Fruit fly (Drosophila melanogaster): ENCODE results near the gene Clic.

Clic gene

DNA sequence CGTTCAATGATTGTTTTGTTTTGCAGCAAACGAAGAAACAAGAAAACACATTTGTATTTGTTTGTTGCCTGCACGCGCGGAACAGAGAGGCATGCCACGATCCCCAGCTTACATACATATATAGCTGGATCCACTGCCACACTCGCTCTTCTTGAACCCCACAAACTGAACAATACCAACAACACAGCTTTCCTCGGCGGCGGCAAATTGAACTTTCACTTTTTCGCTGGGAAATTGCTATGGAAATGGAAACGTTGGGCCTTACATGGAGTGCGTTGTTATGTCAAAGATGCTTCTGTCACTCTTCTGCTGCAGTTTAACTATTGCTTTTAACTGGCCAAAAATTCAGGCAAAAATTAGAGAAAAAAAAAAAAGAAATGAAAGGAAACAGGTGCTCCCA, 2.4 kb downstream of the Clic start:
- TF ChIP-seq ttk (optimal IDR thresholded peaks at IDR 0.05) (no peak), insv (optimal IDR thresholded peaks at IDR 0.05) (no peak), Myc (optimal IDR thresholded peaks at IDR 0.05) (no peak), Sin3A (optimal IDR thresholded peaks at IDR 0.05) (no peak), h (optimal IDR thresholded peaks at IDR 0.05) (no peak), psq (optimal IDR thresholded peaks at IDR 0.05) (no peak)

DNA sequence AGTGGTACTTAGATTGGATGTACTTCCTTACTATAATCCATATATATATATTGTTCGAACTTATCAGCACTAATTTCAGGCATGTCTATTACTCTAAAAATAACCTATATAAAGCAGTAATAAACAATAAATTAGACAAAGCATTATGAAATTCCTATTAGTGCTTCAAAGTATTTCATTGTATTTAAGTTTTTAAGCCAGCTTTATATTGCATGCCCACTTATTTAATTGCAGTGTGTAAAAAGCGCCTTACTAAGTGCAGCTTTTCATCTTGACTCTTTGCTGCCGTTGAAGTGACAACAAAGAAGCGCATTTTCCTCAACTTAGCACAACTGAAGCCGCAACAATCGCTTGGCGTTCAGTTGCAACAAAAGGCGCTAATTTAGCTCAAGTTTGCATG, 3.3 kb downstream of the Clic start:
- TF ChIP-seq ttk (optimal IDR thresholded peaks at IDR 0.05) (no peak), h (optimal IDR thresholded peaks at IDR 0.05) (no peak), Myc (optimal IDR thresholded peaks at IDR 0.05) (no peak), Sin3A (optimal IDR thresholded peaks at IDR 0.05) (no peak), insv (optimal IDR thresholded peaks at IDR 0.05) (no peak)

DNA sequence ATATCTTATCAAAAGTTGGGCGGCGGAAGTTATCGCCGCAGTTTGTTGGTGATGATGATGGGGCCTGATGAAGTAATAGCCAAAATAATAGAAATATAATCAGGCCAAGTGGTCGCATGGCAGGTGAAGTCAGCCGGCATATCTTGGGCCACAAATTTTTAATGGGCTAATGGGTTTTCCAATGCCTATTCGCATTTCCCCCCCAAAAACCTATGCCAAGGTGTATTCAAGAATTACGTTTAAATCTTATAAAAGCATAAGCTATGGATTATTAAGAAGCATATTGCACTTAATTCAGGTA, 4.0 kb downstream of the Clic start:
- TF ChIP-seq psq (optimal IDR thresholded peaks at IDR 0.05) (no peak), Sin3A (optimal IDR thresholded peaks at IDR 0.05) (no peak), h (optimal IDR thresholded peaks at IDR 0.05) (no peak), insv (optimal IDR thresholded peaks at IDR 0.05) (no peak), ttk (optimal IDR thresholded peaks at IDR 0.05) (no peak), Myc (optimal IDR thresholded peaks at IDR 0.05) (no peak)

DNA sequence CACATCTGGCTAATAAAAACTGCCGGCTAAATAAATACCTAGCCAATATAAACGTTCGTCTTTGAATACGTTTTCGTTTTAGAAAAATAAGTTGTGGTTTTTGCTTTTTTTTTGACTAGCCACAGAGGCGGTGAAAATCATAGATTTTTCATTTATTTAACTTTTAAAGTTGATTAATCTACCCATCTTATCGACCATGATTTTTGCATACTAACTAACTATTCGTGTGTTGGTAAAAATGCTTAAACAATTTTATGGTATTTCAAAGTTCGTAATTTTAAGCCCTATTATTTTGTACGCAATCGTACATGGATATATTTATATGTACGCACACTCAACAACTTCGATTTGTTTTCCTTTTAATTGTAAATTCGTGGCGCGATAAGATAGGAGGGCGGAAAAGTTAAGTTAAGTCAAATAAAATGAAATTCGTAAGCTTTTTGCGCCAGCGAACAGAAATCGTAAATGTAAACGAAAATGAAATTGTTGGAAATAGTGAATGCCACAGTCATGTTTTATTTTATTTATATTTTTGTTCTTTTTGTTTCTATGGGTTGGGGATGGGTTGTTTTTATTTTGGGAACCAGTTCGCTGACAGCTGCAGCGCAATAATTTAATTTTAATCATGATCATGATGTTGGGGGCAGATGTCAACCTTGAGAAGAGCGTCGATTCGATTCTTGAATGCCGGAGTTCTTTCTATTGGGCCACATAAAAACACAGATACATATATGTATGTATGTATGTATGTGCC, 4.5 kb downstream of the Clic start:
- TF ChIP-seq insv (optimal IDR thresholded peaks at IDR 0.05) (no peak), h (optimal IDR thresholded peaks at IDR 0.05) (no peak), Sin3A (optimal IDR thresholded peaks at IDR 0.05) (no peak), ttk (optimal IDR thresholded peaks at IDR 0.05) (no peak), psq (optimal IDR thresholded peaks at IDR 0.05) (no peak), Myc (optimal IDR thresholded peaks at IDR 0.05) (no peak)

DNA sequence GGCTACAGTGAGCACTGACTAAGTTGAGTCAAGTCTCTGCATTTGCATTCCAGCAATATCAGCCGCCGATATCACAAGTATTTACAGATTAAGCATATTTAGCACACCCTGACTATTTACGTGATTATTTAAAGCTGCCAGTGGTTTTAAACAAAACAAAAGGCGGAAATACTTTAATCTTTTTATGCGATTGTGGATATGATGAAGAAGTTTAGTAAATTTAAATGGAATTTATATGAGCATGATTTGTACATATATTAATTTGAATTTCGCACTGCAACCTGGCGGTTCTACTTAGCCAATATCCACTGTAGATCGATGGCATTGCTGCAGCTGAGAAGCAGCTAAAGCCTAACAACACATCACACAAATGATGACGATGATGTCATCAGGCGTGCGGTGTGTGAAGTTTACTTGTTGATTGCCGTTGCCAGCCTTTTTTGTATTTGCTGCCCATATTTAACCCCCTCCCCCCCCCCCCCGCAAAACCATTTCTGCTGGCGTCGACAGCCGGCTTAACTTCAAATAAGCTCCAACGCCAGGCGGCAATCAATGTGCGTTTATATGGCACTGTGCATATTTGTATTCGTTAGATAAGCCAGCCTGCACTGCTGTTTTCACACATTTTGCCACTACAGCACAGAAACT, 6.5 kb downstream of the Clic start:
- TF ChIP-seq insv (optimal IDR thresholded peaks at IDR 0.05) (no peak), Sin3A (optimal IDR thresholded peaks at IDR 0.05) (no peak), h (optimal IDR thresholded peaks at IDR 0.05) (no peak), psq (optimal IDR thresholded peaks at IDR 0.05) (no peak)

DNA sequence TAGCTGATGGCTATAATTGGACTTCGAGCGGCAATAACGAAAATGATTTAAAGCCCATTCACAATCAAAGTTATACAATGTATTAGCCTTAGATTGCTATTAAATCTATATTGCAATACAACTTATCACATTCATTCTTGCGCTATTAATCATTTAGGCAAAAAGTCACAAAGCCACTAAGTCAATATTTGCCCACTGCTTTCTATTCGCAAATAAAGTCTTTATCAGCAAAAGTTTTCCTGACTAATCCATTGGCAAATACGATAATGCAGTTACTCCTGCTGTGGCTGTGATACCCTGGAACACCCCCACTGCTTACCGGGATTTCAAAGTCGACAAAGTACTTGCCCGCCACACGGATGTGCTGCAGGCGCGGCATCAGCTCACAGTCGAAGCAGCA, 8.0 kb downstream of the Clic start:
- TF ChIP-seq Sin3A (optimal IDR thresholded peaks at IDR 0.05) (no peak), Myc (optimal IDR thresholded peaks at IDR 0.05) (no peak), psq (optimal IDR thresholded peaks at IDR 0.05) (no peak), h (optimal IDR thresholded peaks at IDR 0.05) (no peak), ttk (optimal IDR thresholded peaks at IDR 0.05) (no peak), insv (optimal IDR thresholded peaks at IDR 0.05) (no peak)

DNA sequence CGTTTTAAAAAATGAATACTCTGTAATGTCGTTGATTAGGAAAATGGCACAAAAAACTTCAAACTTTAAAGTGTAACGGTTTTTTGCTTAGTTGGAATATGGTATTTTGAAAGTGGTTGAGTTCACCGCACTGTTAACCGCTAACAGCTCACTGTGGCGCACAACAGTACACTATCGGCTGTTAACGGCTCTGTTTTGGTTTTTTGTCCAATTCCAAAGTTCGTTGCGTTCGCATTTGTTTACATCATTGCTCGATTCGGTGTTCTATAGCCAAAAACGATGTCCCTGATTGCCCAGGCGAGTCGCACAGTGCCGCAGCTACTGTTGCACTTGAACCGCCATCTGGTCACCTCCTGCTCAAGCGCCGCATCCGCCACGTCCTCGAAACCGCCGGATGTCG, 10.6 kb downstream of the Clic start, which contains the start of gene CG11095:
CG11095 (plus strand) TSS at position 205 of the 400 bp plus-strand sequence.
- TF ChIP-seq ttk (optimal IDR thresholded peaks at IDR 0.05) (no peak), insv (optimal IDR thresholded peaks at IDR 0.05) (no peak), Myc (optimal IDR thresholded peaks at IDR 0.05) (no peak), Sin3A (optimal IDR thresholded peaks at IDR 0.05) (no peak), h (optimal IDR thresholded peaks at IDR 0.05) (no peak), psq (optimal IDR thresholded peaks at IDR 0.05) (no peak)

DNA sequence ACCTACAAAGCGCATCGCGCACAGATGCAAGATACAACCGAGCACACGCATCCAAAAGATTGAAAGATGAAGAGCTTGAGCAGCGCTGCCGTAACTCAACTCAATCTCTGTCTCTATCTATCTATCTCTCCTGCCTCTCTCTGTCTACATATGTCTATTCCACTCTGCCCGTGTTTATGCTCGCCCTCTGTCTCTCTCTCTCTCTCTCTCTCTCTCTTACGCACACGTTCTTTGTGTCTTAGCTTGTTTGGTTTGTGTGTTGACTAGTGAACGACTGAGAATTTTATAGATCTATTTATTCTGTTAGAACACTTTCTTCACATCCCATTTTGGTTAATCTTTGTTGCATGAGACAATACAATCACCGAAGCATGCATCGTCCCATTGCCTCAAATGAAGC, 16.6 kb downstream of the Clic start:
- no peak for TF ChIP-seq psq (optimal IDR thresholded peaks at IDR 0.05)
- TF ChIP-seq Myc (optimal IDR thresholded peaks at IDR 0.05): no peak
- TF ChIP-seq ttk (optimal IDR thresholded peaks at IDR 0.05): no peak

DNA sequence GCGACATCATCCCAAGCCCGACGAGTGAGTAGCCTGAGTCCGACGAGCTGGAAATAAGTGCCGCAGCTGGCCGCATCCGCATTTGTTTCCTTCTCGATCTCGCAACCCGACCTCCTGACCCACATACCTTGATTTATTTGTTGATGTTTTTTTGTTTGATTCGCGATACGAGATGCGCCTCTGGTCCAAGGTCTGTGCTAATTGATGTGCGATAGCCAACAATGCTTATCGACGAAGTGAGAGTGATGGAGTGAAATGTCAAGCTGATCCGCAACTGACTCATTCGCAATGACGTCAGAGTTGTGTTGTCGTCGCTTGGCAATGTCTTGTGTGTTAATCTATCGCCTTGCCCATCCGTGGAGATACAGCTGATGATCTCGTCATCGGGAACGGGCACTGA, 17.7 kb downstream of the Clic start:
- no peak for TF ChIP-seq Myc (optimal IDR thresholded peaks at IDR 0.05)

DNA sequence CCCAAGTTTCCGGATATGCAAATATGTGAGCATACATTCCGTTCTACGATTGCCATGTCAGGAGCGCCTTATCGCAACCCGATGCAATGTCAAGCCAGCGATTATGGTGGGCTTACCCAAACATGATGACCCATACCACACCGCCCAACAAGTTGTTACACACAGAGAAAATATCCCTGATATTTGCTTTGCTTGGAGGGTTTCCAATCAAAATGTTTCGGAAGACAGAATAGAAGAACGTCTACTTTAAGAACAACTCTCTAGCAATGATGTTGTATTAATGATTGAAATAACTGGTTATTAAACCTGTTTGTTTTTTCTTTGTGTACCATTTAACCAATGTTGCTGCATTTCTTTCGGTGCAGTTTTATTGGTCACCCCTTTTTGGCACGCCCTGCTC, 21.4 kb downstream of the Clic start:
- TF ChIP-seq Sin3A (optimal IDR thresholded peaks at IDR 0.05) (no peak), insv (optimal IDR thresholded peaks at IDR 0.05) (no peak), ttk (optimal IDR thresholded peaks at IDR 0.05) (no peak), psq (optimal IDR thresholded peaks at IDR 0.05) (no peak), h (optimal IDR thresholded peaks at IDR 0.05) (no peak), Myc (optimal IDR thresholded peaks at IDR 0.05) (no peak)

DNA sequence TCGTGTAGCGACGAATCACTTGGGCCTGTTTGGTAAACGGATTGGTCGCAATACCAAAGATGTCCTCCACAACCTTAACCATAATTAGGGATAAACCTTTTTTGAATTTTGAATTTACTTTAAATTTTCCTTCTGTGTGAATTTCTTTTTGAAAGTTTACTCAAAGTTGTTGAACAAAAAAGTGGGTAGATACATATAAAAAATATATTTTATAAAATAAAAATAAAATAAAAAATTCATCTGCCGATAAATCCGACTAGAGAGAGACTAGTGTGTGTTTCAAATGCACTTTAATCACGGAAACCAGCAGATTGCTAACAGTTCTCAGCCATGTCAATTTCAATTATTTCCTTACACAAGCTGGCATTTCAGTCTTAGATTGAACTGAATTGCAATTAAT, 24.6 kb downstream of the Clic start, which contains the start of gene CG10996:
CG10996 (minus strand) TSS at position 101 of the 400 bp plus-strand sequence.
- no peak for TF ChIP-seq psq (optimal IDR thresholded peaks at IDR 0.05)
- TF ChIP-seq h (optimal IDR thresholded peaks at IDR 0.05): no peak

DNA sequence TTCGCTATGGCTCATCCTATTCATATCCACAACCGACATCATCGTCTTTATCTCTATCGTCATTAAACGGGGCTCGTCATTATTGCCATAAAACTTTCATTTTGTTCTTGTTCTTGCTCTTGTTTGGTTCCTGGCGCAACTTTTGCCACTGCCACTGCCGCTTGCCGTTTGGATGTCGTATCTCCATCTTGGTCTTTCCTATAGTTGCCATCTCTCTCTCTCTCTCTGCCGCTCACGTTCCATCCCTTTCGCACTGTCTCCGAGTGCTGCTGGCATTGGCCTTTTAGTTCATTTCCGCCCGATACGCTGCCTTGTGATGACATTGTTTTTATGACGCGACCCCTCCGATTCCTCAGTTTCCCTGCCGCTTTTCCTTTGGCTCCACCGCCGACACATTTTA, 29.6 kb downstream of the Clic start:
- TF ChIP-seq Myc (optimal IDR thresholded peaks at IDR 0.05) (no peak), h (optimal IDR thresholded peaks at IDR 0.05) (no peak), insv (optimal IDR thresholded peaks at IDR 0.05) (no peak), ttk (optimal IDR thresholded peaks at IDR 0.05) (no peak), psq (optimal IDR thresholded peaks at IDR 0.05) (no peak), Sin3A (optimal IDR thresholded peaks at IDR 0.05) (no peak)

DNA sequence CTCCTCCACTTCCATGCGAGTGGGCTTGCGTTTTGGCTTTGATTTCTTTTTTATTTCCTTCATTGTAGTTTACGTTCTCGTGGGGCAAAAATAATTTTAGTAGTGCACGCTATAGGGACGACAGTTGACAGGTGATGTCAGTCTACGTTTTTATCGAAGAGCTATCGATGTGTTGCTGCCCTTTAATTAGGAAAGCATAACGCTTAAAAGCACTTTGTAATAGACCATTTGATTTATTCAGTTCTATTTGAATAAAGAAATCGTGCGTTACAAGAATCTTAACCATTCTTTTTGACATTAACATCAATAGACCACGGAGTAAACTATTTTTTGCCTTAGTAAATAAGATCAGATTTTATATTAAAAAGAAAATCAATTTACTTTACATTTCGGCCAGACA, 31.1 kb downstream of the Clic start, which contains the start of gene CG10993:
CG10993 (minus strand) TSS at position 101 of the 400 bp plus-strand sequence.
- TF ChIP-seq Sin3A (optimal IDR thresholded peaks at IDR 0.05): no peak
- no peak for TF ChIP-seq insv (optimal IDR thresholded peaks at IDR 0.05)
- no peak for TF ChIP-seq Myc (optimal IDR thresholded peaks at IDR 0.05)
- no peak for TF ChIP-seq psq (optimal IDR thresholded peaks at IDR 0.05)
- TF ChIP-seq h (optimal IDR thresholded peaks at IDR 0.05): no peak
